Worm (Caenorhabditis elegans): ENCODE results near the gene inos-1.

Gene inos-1

DNA sequence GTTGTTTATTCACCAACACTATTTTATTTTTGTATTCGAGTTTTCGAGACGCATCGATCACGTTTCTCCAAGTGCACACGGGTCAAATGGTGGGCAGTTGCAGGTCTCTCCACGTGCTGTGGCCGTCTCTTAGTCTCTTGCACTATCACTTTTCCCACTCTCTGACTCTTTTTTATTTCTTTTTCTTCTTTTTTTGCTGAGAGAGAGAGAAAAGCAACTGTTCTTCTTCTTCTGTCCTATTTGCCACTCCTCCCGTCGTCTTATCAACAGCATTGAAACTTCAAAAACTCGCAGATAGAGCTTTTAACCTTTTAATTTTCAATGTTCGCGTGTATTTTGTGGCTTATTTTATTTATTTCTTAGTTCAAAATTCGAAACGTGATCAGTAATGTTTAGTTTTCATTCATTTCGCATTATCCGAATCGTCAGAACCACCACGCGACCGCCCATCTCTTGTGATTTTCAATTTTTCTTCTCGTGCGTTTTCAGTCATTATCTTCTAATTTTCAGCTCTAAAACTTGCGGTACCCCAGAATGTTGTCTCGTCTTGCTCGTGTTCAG lies 28.5 kb upstream of the inos-1 start, which contains the start of gene alh-8 (continued):
- TF ChIP-seq unc-39 (tag; optimal IDR thresholded peaks at IDR 0.05) (no peak), daf-12 (tag; optimal IDR thresholded peaks at IDR 0.05) (no peak), ceh-62 (tag; optimal IDR thresholded peaks at IDR 0.05) (no peak), lin-13 (GFP tag; optimal IDR thresholded peaks at IDR 0.05) (no peak), F37D6.2 (tag; optimal IDR thresholded peaks at IDR 0.05) (no peak), Y75B8A.6 (GFP tag; IDR thresholded peaks at IDR 0.05) (0 out of 2 replicates have a peak, but pooled peaks have one; percentile 48), lin-15B (tag; optimal IDR thresholded peaks at IDR 0.05) (no peak), lin-1 (GFP tag; IDR thresholded peaks at IDR 0.05) (peak; percentile 19; the same call in 1 of the 2 replicates), madf-5 (GFP tag; IDR thresholded peaks at IDR 0.05) (no peak), set-16 (GFP tag; IDR thresholded peaks at IDR 0.05) (no peak), nhr-77 (tag; optimal IDR thresholded peaks at IDR 0.05) (peak; percentile 43), skn-1 (tag; optimal IDR thresholded peaks at IDR 0.05) (no peak), T20F7.1 (GFP tag; optimal IDR thresholded peaks at IDR 0.05) (peak; percentile 70), F10B5.3 (tag; optimal IDR thresholded peaks at IDR 0.05) (no peak), nhr-48 (tag; optimal IDR thresholded peaks at IDR 0.05) (peak; percentile 52), nhr-6 (tag; optimal IDR thresholded peaks at IDR 0.05) (no peak), nhr-42 (GFP tag; IDR thresholded peaks at IDR 0.05) (no peak), sdz-12 (GFP tag; optimal IDR thresholded peaks at IDR 0.05) (no peak)

- TF ChIP-seq lin-29 (GFP tag; IDR thresholded peaks at IDR 0.05) (no peak), aha-1 (tag) (peak; percentile 91)
Measured at ce11 chrII:11727438-11727837, 27.3 kb upstream of the inos-1 start.

ce11 chrII:11726470-11727106 lies 26.5 kb upstream of the inos-1 start, which contains the start of gene F13D12.5:
TSS of gene F13D12.5 (plus strand) at chrII:11726814.
- TF ChIP-seq tra-1 (GFP tag; IDR thresholded peaks at IDR 0.05), result 0 out of 2 replicates have a peak, but pooled peaks have one; percentile 11
- TF ChIP-seq Y105C5A.15 (GFP tag; IDR thresholded peaks at IDR 0.05), result no peak
- TF ChIP-seq nhr-77 (tag; optimal IDR thresholded peaks at IDR 0.05), result no peak
- TF ChIP-seq madf-5 (GFP tag; IDR thresholded peaks at IDR 0.05), result no peak
- no peak for TF ChIP-seq lin-15B (tag; optimal IDR thresholded peaks at IDR 0.05)
- no peak for TF ChIP-seq mxl-2 (GFP tag; conservative IDR thresholded peaks at IDR 0.05)
- TF ChIP-seq F44E2.7 (GFP tag; IDR thresholded peaks at IDR 0.05), result no peak
- TF ChIP-seq daf-12 (tag; optimal IDR thresholded peaks at IDR 0.05), result no peak
- no peak for TF ChIP-seq daf-19 (GFP tag; conservative IDR thresholded peaks at IDR 0.05)
- TF ChIP-seq ceh-44 (GFP tag; IDR thresholded peaks at IDR 0.05), result no peak
- no peak for TF ChIP-seq nhr-25 (tag; optimal IDR thresholded peaks at IDR 0.05; ENCODE audit: borderline replicate concordance, insufficient read depth)
- TF ChIP-seq ama-1 (optimal IDR thresholded peaks at IDR 0.05), result no peak
- TF ChIP-seq ceh-32 (tag; optimal IDR thresholded peaks at IDR 0.05; ENCODE audit: poor library complexity), result no peak
- TF ChIP-seq F49E8.2 (tag; optimal IDR thresholded peaks at IDR 0.05; ENCODE audit: borderline replicate concordance), result no peak
- no peak for TF ChIP-seq hlh-11 (tag; optimal IDR thresholded peaks at IDR 0.05)
- no peak for TF ChIP-seq R02D3.7 (tag; optimal IDR thresholded peaks at IDR 0.05)
- TF ChIP-seq mes-2 (tag; optimal IDR thresholded peaks at IDR 0.05; ENCODE audit: poor library complexity, severe bottlenecking), result no peak
- TF ChIP-seq attf-4 (tag; optimal IDR thresholded peaks at IDR 0.05), result no peak
- TF ChIP-seq rbr-2 (tag; optimal IDR thresholded peaks at IDR 0.05), result peak; percentile 10
- peak; percentile 41 for TF ChIP-seq aha-1 (tag)
- no peak for TF ChIP-seq sdz-12 (GFP tag; optimal IDR thresholded peaks at IDR 0.05)
- no peak for TF ChIP-seq lin-1 (GFP tag; IDR thresholded peaks at IDR 0.05)
- no peak for TF ChIP-seq ztf-7 (tag; optimal IDR thresholded peaks at IDR 0.05)
- TF ChIP-seq hmg-1.1 (GFP tag; IDR thresholded peaks at IDR 0.05), result no peak; the same call in 1 of the 2 replicates
- TF ChIP-seq lin-38 (GFP tag; IDR thresholded peaks at IDR 0.05), result peak; percentile 40; the same call in 1 of the 2 replicates
- TF ChIP-seq mep-1 (tag; optimal IDR thresholded peaks at IDR 0.05), result no peak
- TF ChIP-seq lsy-2 (tag; optimal IDR thresholded peaks at IDR 0.05), result peak in 1 of 2 experiments; percentile 51
- no peak for TF ChIP-seq daf-16 (GFP tag; optimal IDR thresholded peaks at IDR 0.05)
- TF ChIP-seq daf-16 (tag; optimal IDR thresholded peaks at IDR 0.05), result no peak
- peak; percentile 46 for TF ChIP-seq unc-130 (GFP tag; optimal IDR thresholded peaks at IDR 0.05)
- no peak for TF ChIP-seq spr-3 (GFP tag; optimal IDR thresholded peaks at IDR 0.05)
- TF ChIP-seq set-16 (GFP tag; IDR thresholded peaks at IDR 0.05), result peak; percentile 93
- TF ChIP-seq Y48G9A.11 (GFP tag; IDR thresholded peaks at IDR 0.05), result peak; percentile 71; the same call in 1 of the 2 replicates
- no peak for TF ChIP-seq lin-13 (GFP tag; optimal IDR thresholded peaks at IDR 0.05)
- TF ChIP-seq zfp-3 (GFP tag; conservative IDR thresholded peaks at IDR 0.05), result 0 out of 2 replicates have a peak, but pooled peaks have one; percentile 40

Data from whole organism, L4 larva.